Worm (Caenorhabditis elegans) whole organism, L2 larva: Measurements from ENCODE around the gene hda-6.
A peak's percentile ranks its signal among the peaks of the same experiment; 100 is the strongest.

ENCODE experiments used
- elt-3 ChIP-seq: sonication (generic microtip); optimal IDR thresholded peaks from 2 replicates; lab custom pipeline; 2017; ENCODE audit warnings: missing biosample characterization, missing genetic modification characterization
- fos-1 ChIP-seq: fragments of 150-350 bp; optimal IDR thresholded peaks from 2 replicates; lab custom pipeline; 2014; ENCODE audit warnings: missing biosample characterization, missing genetic modification characterization
- lsy-2 ChIP-seq, 2 experiments: fragments of 150-350 bp in 1 of 2; sonication (generic microtip) in 1 of 2; optimal IDR thresholded peaks; 2 replicates each; lab custom pipeline; 2014 to 2017; ENCODE audit warnings: missing biosample characterization in 2 of 2, missing genetic modification characterization in 2 of 2
- nhr-25 ChIP-seq: fragments of 150-350 bp; sonication (generic microtip); optimal IDR thresholded peaks from 3 replicates; lab custom pipeline; 2014; ENCODE audit warnings: missing biosample characterization, missing genetic modification characterization

DNA sequence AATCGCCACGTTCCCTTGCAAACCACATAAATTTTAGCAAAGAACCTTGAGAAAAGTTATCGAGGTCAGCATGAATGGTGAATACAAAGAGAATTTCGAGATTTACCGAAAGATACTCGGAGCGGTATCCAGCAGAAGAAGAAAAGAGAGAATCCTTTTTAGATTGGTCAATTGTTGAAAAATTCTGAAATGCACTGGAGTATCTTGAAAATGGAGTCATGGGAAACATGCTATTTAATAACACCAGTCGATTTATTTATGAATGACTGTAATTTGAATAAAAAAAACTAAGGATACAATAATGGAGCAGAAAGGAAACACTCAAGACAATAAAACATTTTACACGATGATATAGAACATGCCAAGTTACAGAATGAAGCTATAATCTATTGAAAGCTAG, 25.8 kb upstream of the hda-6 start:
- TF ChIP-seq elt-3: no peak
- TF ChIP-seq nhr-25 (tag; lab: Kevin White, UChicago): peak; percentile 13
- no peak for TF ChIP-seq fos-1 (tag; lab: Kevin White, UChicago)
- TF ChIP-seq lsy-2 (tag; optimal IDR thresholded peaks at IDR 0.05; lab: Kevin White, UChicago): no peak
